Worm (Caenorhabditis elegans): ENCODE data around the gene K12H6.6.

Gene K12H6.6

DNA sequence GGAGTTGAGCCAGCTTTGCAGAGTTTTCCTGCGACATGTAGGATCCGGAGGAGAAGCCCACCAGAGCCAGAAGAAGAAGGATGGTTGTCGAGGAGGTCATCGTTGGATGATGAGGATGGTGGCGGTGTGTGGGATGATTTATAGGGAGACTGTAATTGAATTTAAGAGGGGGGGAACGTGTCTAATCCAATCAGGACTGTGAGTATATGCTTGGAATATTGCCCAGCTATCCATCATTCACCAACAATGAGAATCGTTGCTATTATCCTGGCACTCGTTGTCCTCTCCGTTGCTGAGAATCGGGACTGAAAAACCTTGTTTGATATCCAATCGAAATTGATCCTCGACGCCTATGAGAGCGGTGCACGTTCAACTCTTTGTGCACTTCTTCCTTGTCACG, 5.0 kb downstream of the K12H6.6 start, which contains the start of gene K12H6.5:
K12H6.5 (minus strand) TSS at position 101 of the 400 bp plus-strand sequence.
- TF ChIP-seq elt-3 (tag; optimal IDR thresholded peaks at IDR 0.05) (no peak), sea-2 (GFP tag; optimal IDR thresholded peaks at IDR 0.05) (no peak), ztf-4 (tag; optimal IDR thresholded peaks at IDR 0.05) (no peak), nhr-77 (tag; optimal IDR thresholded peaks at IDR 0.05) (no peak), ceh-9 (tag; optimal IDR thresholded peaks at IDR 0.05) (no peak), nhr-43 (tag; optimal IDR thresholded peaks at IDR 0.05; ENCODE audit: poor library complexity, severe bottlenecking) (no peak), nhr-76 (tag; optimal IDR thresholded peaks at IDR 0.05) (no peak), fkh-2 (tag; optimal IDR thresholded peaks at IDR 0.05) (no peak), nhr-25 (tag; optimal IDR thresholded peaks at IDR 0.05) (no peak), lin-15B (tag; optimal IDR thresholded peaks at IDR 0.05) (no peak), egl-5 (tag; optimal IDR thresholded peaks at IDR 0.05) (no peak), ztf-11 (tag; optimal IDR thresholded peaks at IDR 0.05) (no peak), egl-27 (tag; optimal IDR thresholded peaks at IDR 0.05) (no peak), nhr-23 (tag; optimal IDR thresholded peaks at IDR 0.05) (no peak)

DNA sequence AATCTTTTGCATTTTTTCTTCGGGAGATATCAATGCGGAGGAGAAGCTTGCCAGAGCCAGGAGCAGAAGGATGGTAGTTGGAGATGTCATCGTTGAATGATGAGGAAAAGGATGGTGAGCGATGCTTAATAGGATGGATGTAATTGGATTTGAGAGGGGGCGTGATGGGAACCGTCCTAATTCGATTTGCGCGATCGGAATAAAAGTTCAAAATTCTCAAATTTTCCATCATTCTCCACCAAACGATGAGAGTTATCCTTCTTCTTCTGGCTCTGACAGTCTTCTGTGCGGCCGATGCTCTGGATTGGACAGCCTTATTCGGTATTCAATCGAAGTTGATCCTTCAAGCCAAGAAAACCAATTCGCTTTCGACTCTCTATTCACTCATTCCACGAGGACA, 6.9 kb downstream of the K12H6.6 start, which contains the start of the genes K12H6.4 and K12H6.9:
K12H6.4 (minus strand) TSS at position 101 of the 400 bp plus-strand sequence.
K12H6.9 (plus strand) TSS at position 236 of the 400 bp plus-strand sequence.
- TF ChIP-seq egl-27 (tag; optimal IDR thresholded peaks at IDR 0.05): no peak
- TF ChIP-seq mdl-1 (tag; optimal IDR thresholded peaks at IDR 0.05): no peak
- no peak for TF ChIP-seq nhr-23 (tag; optimal IDR thresholded peaks at IDR 0.05)
- TF ChIP-seq fos-1 (tag; optimal IDR thresholded peaks at IDR 0.05): no peak
- no peak for TF ChIP-seq elt-1 (tag; optimal IDR thresholded peaks at IDR 0.05)
- TF ChIP-seq ztf-11 (tag; optimal IDR thresholded peaks at IDR 0.05): no peak
- no peak for TF ChIP-seq skn-1 (tag; optimal IDR thresholded peaks at IDR 0.05)
- TF ChIP-seq aly-2 (tag; optimal IDR thresholded peaks at IDR 0.05): no peak

ce11 chrII:2822435-2822920, 8.6 kb downstream of the K12H6.6 start, which contains the start of the genes fut-4 and K12H6.10:
TSS of gene fut-4 (minus strand) at chrII:2822535.
TSS of gene K12H6.10 (plus strand) at chrII:2822870.
- no peak for TF ChIP-seq pqm-1 (tag; optimal IDR thresholded peaks at IDR 0.05)
- TF ChIP-seq sea-2 (GFP tag; optimal IDR thresholded peaks at IDR 0.05): no peak
- TF ChIP-seq aly-2 (tag; optimal IDR thresholded peaks at IDR 0.05): no peak
- TF ChIP-seq egl-5 (tag; optimal IDR thresholded peaks at IDR 0.05): no peak
- TF ChIP-seq ceh-9 (tag; optimal IDR thresholded peaks at IDR 0.05): no peak
- no peak for TF ChIP-seq ceh-28 (tag; optimal IDR thresholded peaks at IDR 0.05)
- TF ChIP-seq nhr-28 (tag; optimal IDR thresholded peaks at IDR 0.05): no peak
- no peak for TF ChIP-seq egl-27 (tag; optimal IDR thresholded peaks at IDR 0.05)
- TF ChIP-seq ztf-4 (tag; optimal IDR thresholded peaks at IDR 0.05): no peak
- no peak for TF ChIP-seq skn-1 (tag; optimal IDR thresholded peaks at IDR 0.05)
- no peak for TF ChIP-seq nhr-23 (tag; optimal IDR thresholded peaks at IDR 0.05)
- TF ChIP-seq lsy-12 (tag; optimal IDR thresholded peaks at IDR 0.05): no peak
- TF ChIP-seq daf-12 (tag; optimal IDR thresholded peaks at IDR 0.05): no peak
- no peak for TF ChIP-seq elt-2 (tag; optimal IDR thresholded peaks at IDR 0.05)
- TF ChIP-seq ceh-16 (tag; optimal IDR thresholded peaks at IDR 0.05): no peak

DNA sequence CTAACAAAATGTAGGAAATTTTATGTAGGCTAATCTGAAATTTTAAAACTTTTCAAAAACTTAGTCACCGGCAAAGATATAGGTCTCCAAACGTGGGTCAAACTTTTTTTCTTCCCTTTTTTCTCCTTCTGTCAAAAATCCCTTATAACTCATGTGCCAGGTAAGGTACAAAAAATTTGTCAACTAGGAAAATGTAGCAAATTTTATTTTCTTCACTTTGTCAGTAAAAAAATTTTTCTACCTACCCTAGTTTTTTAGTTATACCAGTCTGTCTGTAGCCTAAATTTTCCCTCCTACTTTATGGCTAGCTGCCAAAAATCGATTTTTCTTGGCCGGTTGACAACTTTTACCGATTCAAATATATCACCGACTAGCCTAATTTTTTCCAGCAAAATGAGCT, 14.4 kb downstream of the K12H6.6 start, which contains the start of gene set-13:
set-13 (plus strand) TSS at position 301 of the 400 bp plus-strand sequence.
- TF ChIP-seq unc-39 (tag; optimal IDR thresholded peaks at IDR 0.05) (no peak), ceh-82 (tag; optimal IDR thresholded peaks at IDR 0.05) (no peak), pqm-1 (tag; optimal IDR thresholded peaks at IDR 0.05) (no peak), ceh-16 (tag; optimal IDR thresholded peaks at IDR 0.05) (no peak), sea-2 (GFP tag; optimal IDR thresholded peaks at IDR 0.05) (no peak), nhr-43 (tag; optimal IDR thresholded peaks at IDR 0.05; ENCODE audit: poor library complexity, severe bottlenecking) (no peak), daf-12 (tag; optimal IDR thresholded peaks at IDR 0.05) (no peak), egl-5 (tag; optimal IDR thresholded peaks at IDR 0.05) (no peak), zag-1 (tag; optimal IDR thresholded peaks at IDR 0.05) (no peak), nhr-12 (tag; optimal IDR thresholded peaks at IDR 0.05) (no peak), aly-2 (tag; optimal IDR thresholded peaks at IDR 0.05) (no peak), nhr-28 (tag; optimal IDR thresholded peaks at IDR 0.05) (no peak), hmg-11 (tag; optimal IDR thresholded peaks at IDR 0.05) (no peak), unc-62 (GFP tag; optimal IDR thresholded peaks at IDR 0.05) (no peak)

- TF ChIP-seq elt-3 (tag; optimal IDR thresholded peaks at IDR 0.05): no peak
- no peak for TF ChIP-seq pha-4 (tag; optimal IDR thresholded peaks at IDR 0.05)
- TF ChIP-seq ama-1 (optimal IDR thresholded peaks at IDR 0.05): no peak
- TF ChIP-seq fos-1 (tag; optimal IDR thresholded peaks at IDR 0.05): no peak
- no peak for TF ChIP-seq hmg-11 (tag; optimal IDR thresholded peaks at IDR 0.05)
- no peak for TF ChIP-seq nhr-43 (tag; optimal IDR thresholded peaks at IDR 0.05; ENCODE audit: poor library complexity, severe bottlenecking)
- no peak for TF ChIP-seq egl-27 (tag; optimal IDR thresholded peaks at IDR 0.05)
Measured at ce11 chrII:2815444-2815843, 15.6 kb downstream of the K12H6.6 start, which contains the start of gene K12H6.2. TSS of gene K12H6.2 (minus strand) at chrII:2815544.
